Fruit fly (Drosophila melanogaster) ovary, adult (tissue): ENCODE data around the gene Hexo1.

ENCODE experiments used
- CG17801 ChIP-seq: fragments of 200-800 bp; optimal IDR thresholded peaks from 2 replicates; lab custom pipeline; 2019; ENCODE audit warnings: missing biosample characterization, mild to moderate bottlenecking, missing genetic modification characterization, moderate library complexity; ENCODE audit not compliant: partially characterized antibody

Gene Hexo1

dm6 chr3L:4267403-4267802, 21.0 kb upstream of the Hexo1 start, which contains the start of gene CG33764:
Gene CG33764, minus strand, starts transcription at chr3L:4267503.
- TF ChIP-seq CG17801 (GFP tag; lab: Kevin White, UChicago) = no peak

dm6 chr3L:4269208-4269607, 19.2 kb upstream of the Hexo1 start:
- no peak for TF ChIP-seq CG17801 (GFP tag; lab: Kevin White, UChicago)

- no peak for TF ChIP-seq CG17801 (GFP tag; lab: Kevin White, UChicago)
These were observed 18.5 kb upstream of the Hexo1 start for dm6 chr3L:4269920-4270319.

- no peak for TF ChIP-seq CG17801 (GFP tag; lab: Kevin White, UChicago)
These were observed 17.3 kb upstream of the Hexo1 start for dm6 chr3L:4270949-4271827.

- no peak for TF ChIP-seq CG17801 (GFP tag; lab: Kevin White, UChicago)
These were observed 16.2 kb upstream of the Hexo1 start for dm6 chr3L:4272167-4272773.

dm6 chr3L:4277796-4278195, 10.6 kb upstream of the Hexo1 start, which contains the start of gene Ctl1:
Gene Ctl1, plus strand, starts transcription at chr3L:4277962.
- no peak for TF ChIP-seq CG17801 (GFP tag; lab: Kevin White, UChicago)

- peak; percentile 60 for TF ChIP-seq CG17801 (GFP tag; lab: Kevin White, UChicago)
These were observed 5.8 kb upstream of the Hexo1 start, which contains the start of gene CG11583 for dm6 chr3L:4282627-4283026. Gene CG11583, minus strand, starts transcription at chr3L:4282817.

- peak; percentile 47 for TF ChIP-seq CG17801 (GFP tag; lab: Kevin White, UChicago)
These were observed 4.9 kb upstream of the Hexo1 start, which contains the start of the genes srw and CG1316 for dm6 chr3L:4283428-4284089. Gene srw, minus strand, starts transcription at chr3L:4283478. Gene CG1316, plus strand, starts transcription at chr3L:4283851.

- no peak for TF ChIP-seq CG17801 (GFP tag; lab: Kevin White, UChicago)
These were observed 1.7 kb upstream of the Hexo1 start, which contains the start of gene TfIIEbeta for dm6 chr3L:4286784-4287183. Gene TfIIEbeta, plus strand, starts transcription at chr3L:4287038.

dm6 chr3L:4292120-4292697, 3.8 kb downstream of the Hexo1 start, which contains the start of the genes CG15012 and Fdx2:
Gene CG15012, minus strand, starts transcription at chr3L:4292246.
Gene Fdx2, plus strand, starts transcription at chr3L:4292482.
- peak; percentile 64 for TF ChIP-seq CG17801 (GFP tag; lab: Kevin White, UChicago)

- no peak for TF ChIP-seq CG17801 (GFP tag; lab: Kevin White, UChicago)
These were observed 4.9 kb downstream of the Hexo1 start for dm6 chr3L:4293304-4293703.

dm6 chr3L:4293711-4294110, 5.3 kb downstream of the Hexo1 start:
- peak; percentile 20 for TF ChIP-seq CG17801 (GFP tag; lab: Kevin White, UChicago)

- no peak for TF ChIP-seq CG17801 (GFP tag; lab: Kevin White, UChicago)
These were observed 8.3 kb downstream of the Hexo1 start for dm6 chr3L:4296760-4297159.

dm6 chr3L:4302088-4302487, 13.6 kb downstream of the Hexo1 start:
- no peak for TF ChIP-seq CG17801 (GFP tag; lab: Kevin White, UChicago)
